Worm (Caenorhabditis elegans): ENCODE data around the gene T12B5.14.

Gene T12B5.14

ce11 chrIII:996564-996963, 41.9 kb downstream of the T12B5.14 start:
- TF ChIP-seq snpc-4 (tag; optimal IDR thresholded peaks at IDR 0.05) (no peak), crh-2 (tag; optimal IDR thresholded peaks at IDR 0.05) (no peak), R02D3.7 (tag; optimal IDR thresholded peaks at IDR 0.05) (no peak), mab-5 (tag; optimal IDR thresholded peaks at IDR 0.05) (no peak), lin-11 (tag; optimal IDR thresholded peaks at IDR 0.05) (no peak), gmeb-1 (tag; optimal IDR thresholded peaks at IDR 0.05) (no peak), skn-1 (tag; optimal IDR thresholded peaks at IDR 0.05) (no peak), sem-4 (tag; optimal IDR thresholded peaks at IDR 0.05) (no peak), sma-9 (GFP tag; optimal IDR thresholded peaks at IDR 0.05) (no peak), sma-9 (tag; optimal IDR thresholded peaks at IDR 0.05) (no peak), ceh-16 (tag; optimal IDR thresholded peaks at IDR 0.05) (no peak), nhr-21 (tag; optimal IDR thresholded peaks at IDR 0.05) (no peak), alr-1 (tag; optimal IDR thresholded peaks at IDR 0.05) (no peak), lsy-2 (tag; optimal IDR thresholded peaks at IDR 0.05) (no peak), lin-13 (GFP tag; optimal IDR thresholded peaks at IDR 0.05) (no peak), nhr-25 (tag; optimal IDR thresholded peaks at IDR 0.05) (no peak), sma-3 (GFP tag; optimal IDR thresholded peaks at IDR 0.05) (no peak), ztf-4 (tag; optimal IDR thresholded peaks at IDR 0.05) (no peak), nhr-10 (tag; optimal IDR thresholded peaks at IDR 0.05) (no peak), nhr-129 (tag; optimal IDR thresholded peaks at IDR 0.05) (no peak)

DNA sequence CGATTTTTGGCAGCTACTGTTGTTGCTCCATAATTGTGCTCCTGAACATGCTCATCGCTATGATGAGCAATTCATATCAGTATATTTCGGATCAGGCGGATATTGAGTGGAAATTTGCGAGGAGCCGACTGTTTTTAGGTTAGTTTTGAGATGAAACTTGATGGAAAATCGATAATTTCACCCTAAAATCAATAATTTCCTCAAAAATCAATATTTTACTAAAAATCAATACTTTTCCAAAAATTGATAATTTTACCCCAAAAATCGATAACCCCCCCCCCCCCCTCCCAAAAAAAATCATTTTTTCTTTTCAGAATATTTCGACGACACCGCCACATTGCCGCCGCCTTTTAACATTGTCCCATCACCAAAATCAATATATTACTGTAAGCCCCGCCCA, 44.2 kb downstream of the T12B5.14 start:
- TF ChIP-seq nhr-6 (tag; optimal IDR thresholded peaks at IDR 0.05) (no peak), sma-9 (GFP tag; optimal IDR thresholded peaks at IDR 0.05) (no peak), sma-9 (tag; optimal IDR thresholded peaks at IDR 0.05) (no peak)

DNA sequence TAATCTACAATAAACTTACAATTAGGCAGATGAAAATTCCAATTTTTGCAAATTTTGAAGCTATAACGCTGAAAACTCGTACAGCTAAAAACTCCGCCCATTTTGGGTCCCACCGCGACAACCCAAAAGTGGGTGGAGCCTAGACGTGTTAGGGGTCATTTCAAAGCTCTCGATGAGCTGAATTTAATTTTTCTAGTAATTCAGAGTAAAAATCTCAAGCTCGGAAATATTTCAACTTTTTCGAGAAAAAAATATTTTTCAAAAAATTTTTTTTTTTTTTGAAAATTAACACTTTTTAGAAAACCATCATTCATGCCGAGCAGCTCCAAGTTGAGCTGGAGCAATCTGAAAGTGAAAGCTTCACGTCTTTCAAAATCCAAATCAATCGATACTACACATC, 46.6 kb downstream of the T12B5.14 start, which contains the start of gene R06B10.7:
Gene R06B10.7, minus strand, starts transcription at position 101 of the 400 bp plus-strand sequence.
- TF ChIP-seq nhr-21 (tag; optimal IDR thresholded peaks at IDR 0.05) (no peak), ceh-82 (tag; optimal IDR thresholded peaks at IDR 0.05) (no peak), F13H6.1 (tag; optimal IDR thresholded peaks at IDR 0.05) (no peak), snpc-4 (tag; optimal IDR thresholded peaks at IDR 0.05) (no peak), ceh-16 (tag; optimal IDR thresholded peaks at IDR 0.05) (no peak), nhr-11 (tag; optimal IDR thresholded peaks at IDR 0.05) (no peak), dmd-4 (tag; optimal IDR thresholded peaks at IDR 0.05) (no peak)

DNA sequence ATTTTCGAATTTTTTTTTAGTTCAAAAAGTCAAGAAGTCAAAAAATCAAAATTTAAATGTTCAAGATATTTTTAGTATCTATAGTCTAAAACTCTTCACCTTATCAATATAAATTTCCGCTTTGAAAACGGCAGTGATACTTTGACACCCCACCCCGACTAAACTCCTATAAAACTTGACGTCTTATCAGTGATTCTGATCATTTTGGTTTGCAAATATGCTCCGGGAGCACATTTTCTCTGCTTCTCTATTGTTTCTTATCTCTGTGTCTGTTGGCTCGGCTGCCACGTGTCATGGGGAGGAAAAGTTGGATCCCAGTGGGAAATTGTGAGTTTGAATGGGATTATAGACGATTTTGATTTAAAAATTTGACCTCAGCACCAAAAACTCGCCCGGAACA, 47.8 kb downstream of the T12B5.14 start, which contains the start of gene clec-150:
Gene clec-150, plus strand, starts transcription at position 198 of the 400 bp plus-strand sequence.
- TF ChIP-seq unc-39 (tag; optimal IDR thresholded peaks at IDR 0.05) (no peak), snpc-4 (tag; optimal IDR thresholded peaks at IDR 0.05) (no peak), gmeb-1 (tag; optimal IDR thresholded peaks at IDR 0.05) (peak; percentile 46), unc-62 (GFP tag; optimal IDR thresholded peaks at IDR 0.05) (no peak), fos-1 (tag; optimal IDR thresholded peaks at IDR 0.05) (peak; percentile 70), mab-5 (tag; optimal IDR thresholded peaks at IDR 0.05) (no peak), crh-2 (tag; optimal IDR thresholded peaks at IDR 0.05) (peak; percentile 91), elt-3 (tag; optimal IDR thresholded peaks at IDR 0.05) (no peak), ama-1 (optimal IDR thresholded peaks at IDR 0.05) (no peak), aly-2 (tag; optimal IDR thresholded peaks at IDR 0.05) (no peak), ztf-11 (tag; optimal IDR thresholded peaks at IDR 0.05) (no peak), nhr-23 (tag; optimal IDR thresholded peaks at IDR 0.05) (no peak), dmd-4 (tag; optimal IDR thresholded peaks at IDR 0.05) (no peak)

DNA sequence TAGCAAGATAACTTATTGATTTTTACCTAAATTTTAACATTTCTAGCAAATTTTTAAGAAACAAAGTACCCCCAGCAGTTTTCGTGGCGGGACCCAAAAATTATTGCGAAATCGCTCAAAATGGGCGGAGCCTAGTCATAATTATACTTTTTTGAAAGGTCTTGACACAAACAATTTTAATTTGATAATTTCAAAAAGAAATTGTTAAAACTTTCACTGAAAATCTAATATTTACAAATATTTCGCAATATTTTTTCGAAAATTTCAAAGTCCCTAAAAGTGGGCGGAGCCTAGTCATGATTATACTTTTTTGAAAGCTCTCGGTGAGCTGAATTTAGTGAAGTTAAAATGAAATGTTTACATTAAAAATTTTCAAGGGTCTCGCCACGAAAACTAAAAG, 49.8 kb downstream of the T12B5.14 start:
- TF ChIP-seq nhr-77 (tag; optimal IDR thresholded peaks at IDR 0.05) (no peak), lsy-2 (tag; optimal IDR thresholded peaks at IDR 0.05) (no peak), nhr-10 (tag; optimal IDR thresholded peaks at IDR 0.05) (no peak), ztf-1 (GFP tag; conservative IDR thresholded peaks at IDR 0.05) (no peak), mab-5 (tag; optimal IDR thresholded peaks at IDR 0.05) (no peak), lin-11 (tag; optimal IDR thresholded peaks at IDR 0.05) (no peak), mbf-1 (tag; optimal IDR thresholded peaks at IDR 0.05) (no peak), crh-2 (tag; optimal IDR thresholded peaks at IDR 0.05) (no peak), unc-62 (GFP tag; optimal IDR thresholded peaks at IDR 0.05) (no peak), nhr-12 (tag; optimal IDR thresholded peaks at IDR 0.05) (no peak), egl-27 (tag; optimal IDR thresholded peaks at IDR 0.05) (no peak)

All from whole organism, L2 larva.